Worm (Caenorhabditis elegans): ENCODE results near the gene F21C10.10.
A peak's percentile ranks its signal among the peaks of the same experiment; 100 is the strongest.

F21C10.10 gene

DNA sequence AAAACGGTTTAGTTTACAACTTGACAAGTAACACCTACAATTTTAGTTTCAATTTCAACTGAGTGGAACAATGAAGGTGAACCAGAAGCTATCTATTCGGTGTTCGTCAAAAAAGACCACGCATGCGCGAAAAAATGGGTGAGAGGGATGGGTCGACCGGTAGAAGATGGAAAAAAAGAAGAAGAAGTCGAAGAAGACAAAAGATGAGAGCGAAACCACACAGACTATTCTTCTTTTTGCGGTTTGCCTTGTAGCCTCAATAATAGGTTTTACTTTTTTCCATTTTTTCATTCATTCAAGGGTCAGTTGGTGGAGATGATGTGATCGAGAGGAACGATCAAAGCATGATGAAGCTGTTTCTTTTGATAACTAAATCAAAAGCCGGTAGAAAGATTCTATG is 13.7 kb upstream of the F21C10.10 start:
- TF ChIP-seq ztf-11 (tag; optimal IDR thresholded peaks at IDR 0.05) (no peak), nhr-23 (tag; optimal IDR thresholded peaks at IDR 0.05) (peak; percentile 3), nhr-25 (tag; optimal IDR thresholded peaks at IDR 0.05) (peak; percentile 32)

DNA sequence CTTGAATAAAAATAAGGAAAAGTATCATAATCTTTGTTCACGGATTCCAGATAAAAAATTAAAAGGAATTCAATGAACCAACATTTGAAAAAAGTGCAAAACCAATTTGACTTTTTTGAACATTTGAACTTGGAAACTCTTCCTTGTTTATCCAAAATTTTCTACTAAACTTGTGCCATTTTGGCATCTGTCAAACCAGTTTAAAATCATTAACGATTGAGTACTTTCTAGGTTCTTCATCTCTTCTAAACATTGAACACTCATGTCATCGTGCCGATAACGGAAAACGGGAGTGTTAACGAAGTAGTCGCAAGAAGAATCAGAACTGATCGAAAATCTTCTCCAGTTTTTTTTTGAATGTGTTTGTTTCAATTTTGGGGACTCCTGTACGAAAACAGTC is 11.8 kb upstream of the F21C10.10 start:
- no peak for TF ChIP-seq ama-1 (optimal IDR thresholded peaks at IDR 0.05)
- no peak for TF ChIP-seq jun-1 (tag; optimal IDR thresholded peaks at IDR 0.05)
- no peak for TF ChIP-seq elt-2 (tag; optimal IDR thresholded peaks at IDR 0.05)
- TF ChIP-seq nhr-237 (tag; optimal IDR thresholded peaks at IDR 0.05): no peak
- TF ChIP-seq nhr-23 (tag; optimal IDR thresholded peaks at IDR 0.05): peak; percentile 37
- peak; percentile 12 for TF ChIP-seq nhr-25 (tag; optimal IDR thresholded peaks at IDR 0.05)
- no peak for TF ChIP-seq fkh-2 (tag; optimal IDR thresholded peaks at IDR 0.05)
- peak; percentile 11 for TF ChIP-seq nhr-43 (tag; optimal IDR thresholded peaks at IDR 0.05; ENCODE audit: poor library complexity, severe bottlenecking)

DNA sequence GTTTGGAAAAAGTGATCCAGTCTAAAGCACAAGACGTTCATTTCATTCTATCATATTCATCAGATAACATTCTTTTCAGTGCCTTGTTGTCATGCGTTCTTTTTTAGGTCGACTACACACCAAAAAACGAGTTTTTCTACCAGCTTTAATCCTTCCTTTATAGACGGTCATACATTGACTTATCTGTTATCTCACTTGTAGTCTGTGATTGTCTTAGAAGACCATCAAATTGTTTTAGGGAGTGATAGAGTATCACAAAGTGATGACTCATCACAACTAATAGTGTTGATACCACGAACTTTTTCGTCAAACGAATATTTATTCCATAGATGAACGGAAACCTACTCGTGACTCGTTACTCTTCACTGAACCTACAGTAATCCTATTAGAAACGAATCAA is 10.2 kb upstream of the F21C10.10 start:
- TF ChIP-seq aly-2 (tag; optimal IDR thresholded peaks at IDR 0.05) (no peak), pqm-1 (tag; optimal IDR thresholded peaks at IDR 0.05) (peak; percentile 15), snpc-4 (tag; optimal IDR thresholded peaks at IDR 0.05) (no peak), tbx-2 (tag; optimal IDR thresholded peaks at IDR 0.05) (peak; percentile 22), nhr-23 (tag; optimal IDR thresholded peaks at IDR 0.05) (peak; percentile 89), mml-1 (tag; optimal IDR thresholded peaks at IDR 0.05) (no peak), elt-3 (tag; optimal IDR thresholded peaks at IDR 0.05) (peak in 1 of 3 experiments; percentile 84), ceh-28 (tag; optimal IDR thresholded peaks at IDR 0.05) (peak; percentile 58), nhr-43 (tag; optimal IDR thresholded peaks at IDR 0.05; ENCODE audit: poor library complexity, severe bottlenecking) (peak; percentile 88), jun-1 (tag; optimal IDR thresholded peaks at IDR 0.05) (peak; percentile 43), elt-2 (tag; optimal IDR thresholded peaks at IDR 0.05) (peak; percentile 34), nhr-25 (tag; optimal IDR thresholded peaks at IDR 0.05) (peak; percentile 73)

DNA sequence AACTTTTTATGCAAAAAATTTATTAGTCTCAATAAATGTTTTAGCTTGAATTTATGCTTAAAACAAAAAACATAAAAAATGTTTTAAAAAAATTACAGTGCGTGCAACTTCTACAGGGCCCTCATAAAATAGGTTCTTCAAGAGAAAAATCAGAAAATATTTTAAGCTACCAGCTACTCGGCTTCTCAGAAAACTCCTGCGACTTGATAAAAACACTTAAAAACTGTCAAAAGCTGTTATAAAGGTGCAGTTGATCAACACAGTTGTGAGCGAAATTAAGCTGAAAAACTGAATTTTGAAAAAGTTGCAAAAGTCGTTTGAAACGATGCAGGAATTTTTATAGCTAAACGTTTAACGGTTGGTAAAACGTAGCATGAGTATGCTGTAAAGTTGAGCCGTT is 7.3 kb upstream of the F21C10.10 start:
- TF ChIP-seq ama-1 (optimal IDR thresholded peaks at IDR 0.05) (peak; percentile 99), lsy-12 (tag; optimal IDR thresholded peaks at IDR 0.05) (peak; percentile 42), nhr-28 (tag; optimal IDR thresholded peaks at IDR 0.05) (no peak), egl-27 (tag; optimal IDR thresholded peaks at IDR 0.05) (no peak), nfya-1 (tag; optimal IDR thresholded peaks at IDR 0.05; ENCODE audit: insufficient read depth) (peak; percentile 48), tbx-2 (tag; optimal IDR thresholded peaks at IDR 0.05) (no peak), nhr-25 (tag; optimal IDR thresholded peaks at IDR 0.05) (no peak), snpc-4 (tag; optimal IDR thresholded peaks at IDR 0.05) (peak; percentile 10)

DNA sequence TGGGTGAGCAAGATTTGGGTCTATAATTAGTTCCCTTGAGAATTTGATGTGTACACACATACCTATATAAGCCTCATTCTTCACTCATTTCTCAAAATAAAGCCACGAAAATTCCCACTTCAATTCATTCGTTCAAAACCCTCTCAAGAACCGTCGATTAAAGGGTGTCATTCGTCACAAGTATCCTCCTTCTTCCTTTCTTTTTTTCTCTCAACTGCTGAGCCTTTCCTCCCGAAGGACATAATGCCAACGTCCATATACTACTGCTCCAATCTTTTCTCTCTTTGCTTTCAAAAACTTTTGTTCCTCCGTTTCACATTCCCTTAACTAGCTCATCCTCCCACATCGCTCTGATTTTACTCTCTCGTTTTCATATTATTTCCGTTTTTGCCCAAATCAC is 3.9 kb upstream of the F21C10.10 start, which contains the start of gene T27E4.1:
TSS of gene T27E4.1 (plus strand) at position 137 of the 400 bp plus-strand sequence.
- TF ChIP-seq lin-39 (tag; optimal IDR thresholded peaks at IDR 0.05) (peak; percentile 44), pqm-1 (tag; optimal IDR thresholded peaks at IDR 0.05) (no peak)

DNA sequence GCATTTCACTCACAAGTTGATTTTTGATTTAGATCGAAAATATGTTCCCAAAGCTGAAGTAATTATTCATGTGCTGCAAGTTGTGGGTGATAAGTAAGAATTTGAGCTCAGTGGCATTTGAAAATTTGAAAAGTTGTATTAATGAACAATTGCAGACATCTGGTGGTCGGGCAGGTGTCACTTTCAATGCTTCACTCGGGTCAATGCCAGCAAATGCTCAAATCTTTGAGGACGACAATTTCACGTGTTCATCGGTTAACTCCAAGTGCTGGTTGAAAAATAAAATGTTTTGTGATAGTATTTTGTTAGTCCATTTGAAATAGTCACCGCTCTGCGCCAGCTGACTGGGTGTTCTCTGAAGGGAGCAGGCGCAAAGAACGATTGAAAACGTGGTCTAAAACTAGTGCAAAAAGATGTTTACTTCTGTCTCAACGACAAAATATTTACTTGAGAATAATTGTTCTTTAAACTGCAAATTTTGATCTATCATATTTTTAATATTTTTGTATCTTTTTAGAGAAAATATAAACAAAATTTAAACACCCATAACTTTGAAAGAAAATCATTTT is 1.9 kb upstream of the F21C10.10 start:
- TF ChIP-seq jun-1 (tag; optimal IDR thresholded peaks at IDR 0.05): peak; percentile 63
- TF ChIP-seq ztf-4 (tag; optimal IDR thresholded peaks at IDR 0.05): no peak
- no peak for TF ChIP-seq mml-1 (tag; optimal IDR thresholded peaks at IDR 0.05)
- no peak for TF ChIP-seq nhr-23 (tag; optimal IDR thresholded peaks at IDR 0.05)
- no peak for TF ChIP-seq snpc-4 (tag; optimal IDR thresholded peaks at IDR 0.05)
- TF ChIP-seq ceh-28 (tag; optimal IDR thresholded peaks at IDR 0.05): no peak
- TF ChIP-seq skn-1 (tag; optimal IDR thresholded peaks at IDR 0.05): no peak
- no peak for TF ChIP-seq ZK546.5 (tag; optimal IDR thresholded peaks at IDR 0.05)
- peak; percentile 3 for TF ChIP-seq mdl-1 (tag; optimal IDR thresholded peaks at IDR 0.05)
- TF ChIP-seq nhr-237 (tag; optimal IDR thresholded peaks at IDR 0.05): no peak
- TF ChIP-seq pqm-1 (tag; optimal IDR thresholded peaks at IDR 0.05): peak; percentile 82
- TF ChIP-seq lin-39 (tag; optimal IDR thresholded peaks at IDR 0.05): peak; percentile 76
- TF ChIP-seq nfya-1 (tag; optimal IDR thresholded peaks at IDR 0.05; ENCODE audit: insufficient read depth): peak; percentile 14
- TF ChIP-seq zag-1 (tag; optimal IDR thresholded peaks at IDR 0.05): no peak
- no peak for TF ChIP-seq nhr-43 (tag; optimal IDR thresholded peaks at IDR 0.05; ENCODE audit: poor library complexity, severe bottlenecking)
- no peak for TF ChIP-seq lin-15B (tag; optimal IDR thresholded peaks at IDR 0.05)
- TF ChIP-seq lsy-12 (tag; optimal IDR thresholded peaks at IDR 0.05): peak; percentile 15
- TF ChIP-seq egl-5 (tag; optimal IDR thresholded peaks at IDR 0.05): peak; percentile 43
- TF ChIP-seq ama-1 (optimal IDR thresholded peaks at IDR 0.05): no peak
- TF ChIP-seq unc-39 (tag; optimal IDR thresholded peaks at IDR 0.05): no peak
- TF ChIP-seq egl-27 (tag; optimal IDR thresholded peaks at IDR 0.05): no peak
- TF ChIP-seq daf-12 (tag; optimal IDR thresholded peaks at IDR 0.05): no peak
- peak; percentile 76 for TF ChIP-seq elt-2 (tag; optimal IDR thresholded peaks at IDR 0.05)
- TF ChIP-seq pha-4 (tag; optimal IDR thresholded peaks at IDR 0.05): peak; percentile 96
